Worm (Caenorhabditis elegans) whole organism, L4 larva: Measurements from ENCODE around the gene clec-168.

Experiments
- ZK546.5 ChIP-seq, 2 experiments: sonication (generic microtip); optimal IDR thresholded peaks; 2 replicates each; lab custom pipeline; 2017; ENCODE audit warnings: missing biosample characterization in 2 of 2, missing genetic modification characterization in 2 of 2
- nhr-237 ChIP-seq: sonication (generic microtip); optimal IDR thresholded peaks from 2 replicates; lab custom pipeline; 2017; ENCODE audit warnings: missing biosample characterization, missing genetic modification characterization

ce11 chrIV:1232419-1233145 is 24.2 kb upstream of the clec-168 start:
- TF ChIP-seq nhr-237 (tag; lab: Kevin White, UChicago) (no peak), ZK546.5 (tag; optimal IDR thresholded peaks at IDR 0.05; lab: Kevin White, UChicago) (no peak)
